Fruit fly (Drosophila melanogaster) whole organism, embryonic: ENCODE measurements around the gene CG7557.

Source experiments
- Atf3 ChIP-seq: fragments of 200-800 bp; sonication (Bioruptor generic); optimal IDR thresholded peaks from 3 replicates; lab custom pipeline; 2016; ENCODE audit warnings: missing biosample characterization, missing genetic modification characterization
- CG10267 ChIP-seq: fragments of 200-800 bp; sonication (Bioruptor generic); optimal IDR thresholded peaks from 2 replicates; lab custom pipeline; 2018; ENCODE audit warnings: missing biosample characterization, mild to moderate bottlenecking, missing genetic modification characterization, moderate library complexity
- CG10565 ChIP-seq: fragments of 200-800 bp; sonication (Bioruptor generic); optimal IDR thresholded peaks from 3 replicates; lab custom pipeline; 2016; ENCODE audit warnings: missing biosample characterization, mild to moderate bottlenecking, missing genetic modification characterization
- CG11085 ChIP-seq: fragments of 200-800 bp; sonication (Bioruptor generic); IDR thresholded peaks from 2 replicates; pipeline ENCODE4 v1.3.6; 2022; ENCODE audit warnings: missing biosample characterization, missing genetic modification characterization
- CG11696 ChIP-seq: fragments of 200-800 bp; sonication (Bioruptor generic); IDR thresholded peaks from 2 replicates; pipeline ENCODE4 v1.3.6; 2022; ENCODE audit warnings: missing biosample characterization, missing genetic modification characterization
- CG12391 ChIP-seq: fragments of 200-800 bp; sonication (Bioruptor generic); optimal IDR thresholded peaks from 3 replicates; lab custom pipeline; 2018; ENCODE audit warnings: missing biosample characterization, mild to moderate bottlenecking, missing genetic modification characterization, moderate library complexity
- CG13775 ChIP-seq: fragments of 200-800 bp; sonication (Bioruptor generic); optimal IDR thresholded peaks from 3 replicates; lab custom pipeline; 2017; ENCODE audit warnings: missing biosample characterization, mild to moderate bottlenecking, missing genetic modification characterization
- CG17328 ChIP-seq: fragments of 200-800 bp; sonication (Bioruptor generic); IDR thresholded peaks from 2 replicates; pipeline ENCODE4 v1.3.6; 2022; ENCODE audit warnings: missing biosample characterization, missing genetic modification characterization
- CG17361 ChIP-seq: fragments of 200-800 bp; sonication (Bioruptor generic); IDR thresholded peaks from 3 replicates; pipeline ENCODE4 v1.3.6; 2022; ENCODE audit warnings: missing biosample characterization, missing genetic modification characterization
- CG18011 ChIP-seq: fragments of 200-800 bp; sonication (Bioruptor generic); optimal IDR thresholded peaks from 2 replicates; lab custom pipeline; 2017; ENCODE audit warnings: missing biosample characterization, missing genetic modification characterization, mild to moderate bottlenecking, moderate library complexity, missing genotype
- CG18262 ChIP-seq: fragments of 200-800 bp; optimal IDR thresholded peaks from 3 replicates; lab custom pipeline; 2019; ENCODE audit warnings: missing biosample characterization, mild to moderate bottlenecking, missing genetic modification characterization, moderate library complexity
- CG2678 ChIP-seq: fragments of 200-800 bp; sonication (Bioruptor generic); optimal IDR thresholded peaks from 3 replicates; lab custom pipeline; 2019; ENCODE audit warnings: missing biosample characterization, mild to moderate bottlenecking, missing genetic modification characterization, moderate library complexity
- CG30403 ChIP-seq: fragments of 200-800 bp; sonication (Bioruptor generic); optimal IDR thresholded peaks from 3 replicates; lab custom pipeline; 2016; ENCODE audit warnings: missing biosample characterization, missing genetic modification characterization
- CG4328 ChIP-seq: fragments of 200-800 bp; sonication (Bioruptor generic); optimal IDR thresholded peaks from 3 replicates; lab custom pipeline; 2017; ENCODE audit warnings: missing biosample characterization, missing genetic modification reagents, missing genetic modification characterization
- CG4360 ChIP-seq: fragments of 200-800 bp; sonication (Bioruptor generic); IDR thresholded peaks from 2 replicates; pipeline ENCODE4 v1.3.6; 2022; ENCODE audit warnings: missing biosample characterization, missing genetic modification characterization
- CG6791 ChIP-seq: fragments of 200-800 bp; sonication (Bioruptor generic); IDR thresholded peaks from 3 replicates; pipeline ENCODE4 v1.3.6; 2022; ENCODE audit warnings: missing biosample characterization, missing genetic modification characterization; ENCODE audit not compliant: partially characterized antibody
- CG7271 ChIP-seq: fragments of 200-800 bp; sonication (Bioruptor generic); optimal IDR thresholded peaks from 2 replicates; lab custom pipeline; 2018; ENCODE audit warnings: missing biosample characterization, mild to moderate bottlenecking, missing genetic modification characterization, moderate library complexity
- CG7786 ChIP-seq: fragments of 200-800 bp; sonication (Bioruptor generic); optimal IDR thresholded peaks from 2 replicates; lab custom pipeline; 2016; ENCODE audit warnings: missing biosample characterization, missing genetic modification characterization
- Dfd ChIP-seq, 2 experiments: fragments of >200 bp; optimal IDR thresholded peaks; 2 replicates each; lab custom pipeline; 2017; ENCODE audit warnings: missing biosample characterization in 2 of 2, missing genetic modification characterization in 2 of 2
- Dref ChIP-seq: fragments of 200-800 bp; sonication (Bioruptor generic); IDR thresholded peaks from 2 replicates; pipeline ENCODE4 v1.3.6; 2022; ENCODE audit warnings: missing biosample characterization, missing genetic modification characterization
- E2f1 ChIP-seq: fragments of 200-800 bp; sonication (Bioruptor generic); IDR thresholded peaks from 2 replicates; pipeline ENCODE4 v1.3.6; 2022; ENCODE audit warnings: missing biosample characterization, missing genetic modification characterization
- ERR ChIP-seq: fragments of 200-800 bp; sonication (Bioruptor generic); optimal IDR thresholded peaks from 2 replicates; lab custom pipeline; 2016; ENCODE audit warnings: missing biosample characterization, missing genetic modification characterization
- H15 ChIP-seq: fragments of 200-800 bp; sonication (Bioruptor generic); IDR thresholded peaks from 3 replicates; pipeline ENCODE4 v1.3.6; 2022; ENCODE audit warnings: missing biosample characterization, missing genetic modification characterization
- HLH54F ChIP-seq: fragments of 200-800 bp; sonication (Bioruptor generic); optimal IDR thresholded peaks from 3 replicates; lab custom pipeline; 2016; ENCODE audit warnings: missing biosample characterization, missing genetic modification characterization
- MESR4 ChIP-seq: fragments of 200-800 bp; sonication (Bioruptor generic); optimal IDR thresholded peaks from 2 replicates; lab custom pipeline; 2018; ENCODE audit warnings: missing biosample characterization, mild to moderate bottlenecking, missing genetic modification characterization, moderate library complexity
- NC2β ChIP-seq: fragments of 200-800 bp; sonication (Bioruptor generic); optimal IDR thresholded peaks from 2 replicates; lab custom pipeline; 2016; ENCODE audit warnings: missing biosample characterization, missing genetic modification characterization
- PHDP ChIP-seq: fragments of 200-800 bp; sonication (Bioruptor generic); optimal IDR thresholded peaks from 3 replicates; lab custom pipeline; 2018; ENCODE audit warnings: missing biosample characterization, mild to moderate bottlenecking, missing genetic modification characterization, moderate library complexity
- Spps ChIP-seq: fragments of 200-800 bp; sonication (Bioruptor generic); optimal IDR thresholded peaks from 2 replicates; lab custom pipeline; 2018; ENCODE audit warnings: missing biosample characterization, mild to moderate bottlenecking, missing genetic modification characterization
- Sry-β ChIP-seq: fragments of 200-800 bp; sonication (Bioruptor generic); optimal IDR thresholded peaks from 2 replicates; lab custom pipeline; 2018; ENCODE audit warnings: missing biosample characterization, mild to moderate bottlenecking, missing genetic modification characterization, moderate library complexity
- chif ChIP-seq, 2 experiments: fragments of 200-800 bp; sonication (Bioruptor generic); optimal IDR thresholded peaks; 3 replicates each; lab custom pipeline; 2016; ENCODE audit warnings: missing biosample characterization in 2 of 2, missing genetic modification characterization in 2 of 2
- chinmo ChIP-seq: fragments of 200-800 bp; sonication (Bioruptor generic); IDR thresholded peaks from 4 replicates; pipeline ENCODE4 v1.3.6; 2022; ENCODE audit warnings: missing biosample characterization, missing genetic modification characterization; ENCODE audit not compliant: partially characterized antibody
- ci ChIP-seq: fragments of 200-800 bp; sonication (Bioruptor generic); IDR thresholded peaks from 3 replicates; pipeline ENCODE4 v1.3.6; 2022; ENCODE audit warnings: missing biosample characterization, missing genetic modification characterization
- ewg ChIP-seq: fragments of 200-800 bp; sonication (Bioruptor generic); optimal IDR thresholded peaks from 3 replicates; lab custom pipeline; 2017; ENCODE audit warnings: mild to moderate bottlenecking, missing biosample characterization, missing genetic modification reagents, missing genetic modification characterization
- gfzf ChIP-seq: fragments of 200-800 bp; sonication (Bioruptor generic); optimal IDR thresholded peaks from 2 replicates; lab custom pipeline; 2016; ENCODE audit warnings: missing biosample characterization, mild to moderate bottlenecking, missing genetic modification characterization, moderate library complexity
- hb ChIP-seq: fragments of 200-800 bp; sonication (Bioruptor generic); IDR thresholded peaks from 3 replicates; pipeline ENCODE4 v1.3.6; 2022; ENCODE audit warnings: missing biosample characterization, missing genetic modification characterization; ENCODE audit not compliant: partially characterized antibody
- nau ChIP-seq: fragments of 200-800 bp; sonication (Bioruptor generic); optimal IDR thresholded peaks from 3 replicates; lab custom pipeline; 2017; ENCODE audit warnings: missing biosample characterization, mild to moderate bottlenecking, missing genetic modification characterization, missing genetic modification reagents
- nerfin-1 ChIP-seq: fragments of 200-800 bp; sonication (Bioruptor generic); optimal IDR thresholded peaks from 3 replicates; lab custom pipeline; 2019; ENCODE audit warnings: missing biosample characterization, mild to moderate bottlenecking, missing genetic modification characterization, moderate library complexity
- nerfin-2 ChIP-seq: fragments of 200-800 bp; sonication (Bioruptor generic); IDR thresholded peaks from 2 replicates; pipeline ENCODE4 v1.3.6; 2022; ENCODE audit warnings: missing biosample characterization, missing genetic modification characterization; ENCODE audit not compliant: partially characterized antibody
- nom ChIP-seq: fragments of 200-800 bp; sonication (Bioruptor generic); optimal IDR thresholded peaks from 2 replicates; lab custom pipeline; 2017; ENCODE audit warnings: missing biosample characterization, missing genetic modification characterization, mild to moderate bottlenecking, moderate library complexity, missing genetic modification reagents
- odd ChIP-seq: fragments of 200-800 bp; sonication (Bioruptor generic); optimal IDR thresholded peaks from 2 replicates; lab custom pipeline; 2017; ENCODE audit warnings: missing biosample characterization, mild to moderate bottlenecking, missing genetic modification characterization
- pnt ChIP-seq: fragments of 200-800 bp; sonication (Bioruptor generic); optimal IDR thresholded peaks from 3 replicates; lab custom pipeline; 2016; ENCODE audit warnings: missing biosample characterization, missing genetic modification characterization
- pum ChIP-seq: fragments of 200-800 bp; sonication (Bioruptor generic); optimal IDR thresholded peaks from 2 replicates; lab custom pipeline; 2016; ENCODE audit warnings: missing biosample characterization, missing genetic modification characterization
- schlank ChIP-seq: fragments of 200-800 bp; sonication (Bioruptor generic); optimal IDR thresholded peaks from 2 replicates; lab custom pipeline; 2018; ENCODE audit warnings: missing biosample characterization, mild to moderate bottlenecking, missing genetic modification characterization
- sd ChIP-seq: fragments of 200-800 bp; sonication (Bioruptor generic); optimal IDR thresholded peaks from 3 replicates; lab custom pipeline; 2018; ENCODE audit warnings: missing biosample characterization, mild to moderate bottlenecking, missing genetic modification characterization, moderate library complexity
- tgo ChIP-seq: fragments of 200-800 bp; sonication (Bioruptor generic); IDR thresholded peaks from 3 replicates; pipeline ENCODE4 v1.3.6; 2022; ENCODE audit warnings: missing biosample characterization, missing genetic modification characterization
- tin ChIP-seq: fragments of 200-800 bp; sonication (Bioruptor generic); optimal IDR thresholded peaks from 3 replicates; lab custom pipeline; 2016; ENCODE audit warnings: missing biosample characterization, missing genetic modification characterization
- trem ChIP-seq: fragments of 200-800 bp; optimal IDR thresholded peaks from 3 replicates; lab custom pipeline; 2019; ENCODE audit warnings: missing biosample characterization, mild to moderate bottlenecking, missing genetic modification characterization, moderate library complexity
- ttk ChIP-seq: fragments of 200-800 bp; sonication (Bioruptor generic); IDR thresholded peaks from 2 replicates; pipeline ENCODE4 v2.1.2; 2022; ENCODE audit warnings: missing biosample characterization, missing genetic modification characterization
- yki ChIP-seq: fragments of >200 bp; optimal IDR thresholded peaks from 3 replicates; lab custom pipeline; 2018

CG7557 gene

dm6 chr3L:11441889-11442782 is 2.8 kb upstream of the CG7557 start (continued):
- TF ChIP-seq nerfin-1 (no peak), CG18262 (tag; lab: Kevin White, UChicago) (no peak), odd (no peak), CG30403 (GFP tag; lab: Kevin White, UChicago) (no peak), yki (lab: Kevin White, UChicago) (no peak), CG18011 (no peak), CG4328 (GFP tag; lab: Kevin White, UChicago) (no peak), Spps (tag; lab: Kevin White, UChicago) (no peak), H15 (no peak), pum (GFP tag; lab: Kevin White, UChicago) (no peak), nom (GFP tag; lab: Kevin White, UChicago) (peak; percentile 90), NC2β (GFP tag; lab: Kevin White, UChicago) (no peak), Sry-β (GFP tag; lab: Kevin White, UChicago) (no peak), CG10267 (no peak), CG10565 (GFP tag; lab: Kevin White, UChicago) (no peak), tgo (no peak), schlank (tag; lab: Kevin White, UChicago) (peak; percentile 38), E2f1 (GFP tag; lab: Robert Waterston, UW) (no peak), ci (GFP tag; lab: Robert Waterston, UW) (no peak), gfzf (GFP tag; lab: Kevin White, UChicago) (no peak), Dref (GFP tag; lab: Robert Waterston, UW) (no peak), CG11085 (no peak), CG4360 (GFP tag; lab: Robert Waterston, UW) (0 out of 2 replicates have a peak, but pooled peaks have one; percentile 6), Atf3 (GFP tag; lab: Kevin White, UChicago) (no peak), chinmo (GFP tag; lab: Robert Waterston, UW) (0 out of 4 replicates have a peak, but pooled peaks have one; percentile 31), PHDP (tag; lab: Kevin White, UChicago) (no peak), ewg (no peak), hb (no peak), CG11696 (GFP tag; lab: Robert Waterston, UW) (no peak), sd (peak; percentile 30), MESR4 (GFP tag; lab: Kevin White, UChicago) (no peak), CG7786 (GFP tag; lab: Kevin White, UChicago) (no peak), CG12391 (tag; lab: Kevin White, UChicago) (no peak), tin (GFP tag; lab: Kevin White, UChicago) (no peak), HLH54F (GFP tag; lab: Kevin White, UChicago) (no peak), pnt (no peak), chif (GFP tag; optimal IDR thresholded peaks at IDR 0.05; lab: Kevin White, UChicago) (no peak), Dfd (GFP tag; optimal IDR thresholded peaks at IDR 0.05; lab: Kevin White, UChicago) (no peak), CG7271 (tag; lab: Kevin White, UChicago) (no peak), ttk (GFP tag; lab: Robert Waterston, UW) (no peak), CG6791 (GFP tag; lab: Robert Waterston, UW) (no peak), trem (tag; lab: Kevin White, UChicago) (no peak), CG17328 (no peak), nau (no peak), CG13775 (no peak), CG2678 (peak; percentile 26), ERR (GFP tag; lab: Kevin White, UChicago) (no peak), nerfin-2 (GFP tag; lab: Robert Waterston, UW) (no peak), CG17361 (GFP tag; lab: Robert Waterston, UW) (0 out of 3 replicates have a peak, but pooled peaks have one; percentile 9)
